Worm (Caenorhabditis elegans) whole organism, young adult: ENCODE data around the gene F01F1.2.

ENCODE experiments used
- F22D6.2 ChIP-seq: sonication (generic microtip); optimal IDR thresholded peaks from 2 replicates; lab custom pipeline; 2016; ENCODE audit warnings: mild to moderate bottlenecking, missing genetic modification characterization, missing compliant biosample characterization
- F57C9.4 ChIP-seq: sonication (generic microtip); optimal IDR thresholded peaks from 2 replicates; lab custom pipeline; 2017; ENCODE audit warnings: mild to moderate bottlenecking, missing genetic modification characterization, missing compliant biosample characterization
- K12H6.12 ChIP-seq: fragments of 200-800 bp; sonication (Bioruptor generic); optimal IDR thresholded peaks from 2 replicates; lab custom pipeline; 2018; ENCODE audit warnings: mild to moderate bottlenecking, missing genetic modification characterization, missing compliant biosample characterization
- ama-1 ChIP-seq, 3 experiments: fragments of 150-350 bp in 1 of 3; sonication (generic microtip) in 2 of 3; optimal IDR thresholded peaks; 2 replicates each; lab custom pipeline; 2014 to 2018; ENCODE audit warnings: missing biosample characterization in 2 of 3, missing genetic modification characterization in 2 of 3, missing genetic modification reagents in 2 of 3
- aptf-3 ChIP-seq: fragments of 200-800 bp; sonication (Bioruptor generic); IDR thresholded peaks from 2 replicates; pipeline ENCODE4 v1.3.6; 2022; ENCODE audit warnings: missing genetic modification characterization, missing compliant biosample characterization
- madf-8 ChIP-seq: fragments of 200-800 bp; sonication (Bioruptor generic); conservative IDR thresholded peaks from 2 replicates; pipeline ENCODE4 v1.3.6; 2022; ENCODE audit warnings: missing genetic modification reagents, missing genetic modification characterization, missing compliant biosample characterization
- mcd-1 ChIP-seq: fragments of 200-800 bp; sonication (Bioruptor generic); IDR thresholded peaks from 2 replicates; pipeline ENCODE4 v1.3.6; 2022; ENCODE audit warnings: missing genetic modification reagents, missing genetic modification characterization, missing compliant biosample characterization
- nfyb-1 ChIP-seq: fragments of 200-800 bp; sonication (Bioruptor generic); IDR thresholded peaks from 2 replicates; pipeline ENCODE4 v1.3.6; 2022; ENCODE audit warnings: missing genetic modification reagents, missing genetic modification characterization, missing compliant biosample characterization
- nhr-80 ChIP-seq: sonication (generic microtip); optimal IDR thresholded peaks from 2 replicates; lab custom pipeline; 2016; ENCODE audit warnings: missing genetic modification characterization, missing compliant biosample characterization
- unc-62 ChIP-seq: fragments of 150-350 bp; optimal IDR thresholded peaks from 2 replicates; lab custom pipeline; 2014; ENCODE audit warnings: missing biosample characterization, missing genetic modification reagents, missing genetic modification characterization

- no peak for TF ChIP-seq unc-62 (GFP tag; lab: Kevin White, UChicago)
- TF ChIP-seq nhr-80 (tag; lab: Kevin White, UChicago), result no peak
- TF ChIP-seq F57C9.4 (tag; lab: Kevin White, UChicago), result no peak
- TF ChIP-seq madf-8 (GFP tag; lab: Robert Waterston, UW), result no peak
- TF ChIP-seq mcd-1, result no peak
- TF ChIP-seq K12H6.12, result no peak
- no peak for TF ChIP-seq aptf-3 (GFP tag; lab: Robert Waterston, UW)
- no peak for TF ChIP-seq ama-1 (optimal IDR thresholded peaks at IDR 0.05; lab: Kevin White, UChicago)
- TF ChIP-seq ama-1 (GFP tag; optimal IDR thresholded peaks at IDR 0.05; lab: Kevin White, UChicago), result no peak
- TF ChIP-seq F22D6.2, result no peak
- TF ChIP-seq nfyb-1, result no peak
Measured at ce11 chrIII:5882284-5882683, 3.9 kb downstream of the F01F1.2 start.
